Worm (Caenorhabditis elegans) whole organism, young adult: ENCODE results near the gene F23B2.7.
A peak's percentile ranks its signal among the peaks of the same experiment; 100 is the strongest.

Experiments
- B0019.2 ChIP-seq: fragments of 200-800 bp; sonication (Bioruptor generic); conservative IDR thresholded peaks from 2 replicates; pipeline ENCODE4 v1.3.6; 2022; ENCODE audit warnings: missing genetic modification reagents, missing genetic modification characterization, missing compliant biosample characterization
- B0336.3 ChIP-seq: fragments of 200-800 bp; sonication (Bioruptor generic); IDR thresholded peaks from 2 replicates; pipeline ENCODE4 v1.3.6; 2022; ENCODE audit warnings: missing genetic modification characterization, missing compliant biosample characterization
- F22D6.2 ChIP-seq: sonication (generic microtip); optimal IDR thresholded peaks from 2 replicates; lab custom pipeline; 2016; ENCODE audit warnings: mild to moderate bottlenecking, missing genetic modification characterization, missing compliant biosample characterization
- F39B2.1 ChIP-seq: fragments of 200-800 bp; sonication (Bioruptor generic); IDR thresholded peaks from 2 replicates; pipeline ENCODE4 v1.3.6; 2022; ENCODE audit warnings: missing genetic modification reagents, missing genetic modification characterization, missing compliant biosample characterization
- F55B11.4 ChIP-seq: sonication (generic microtip); optimal IDR thresholded peaks from 2 replicates; lab custom pipeline; 2016; ENCODE audit warnings: missing compliant biosample characterization, missing genetic modification characterization, borderline replicate concordance; ENCODE audit not compliant: insufficient read depth
- K12H6.12 ChIP-seq: fragments of 200-800 bp; sonication (Bioruptor generic); optimal IDR thresholded peaks from 2 replicates; lab custom pipeline; 2018; ENCODE audit warnings: mild to moderate bottlenecking, missing genetic modification characterization, missing compliant biosample characterization
- Y53F4B.3 ChIP-seq: fragments of 200-800 bp; sonication (Bioruptor generic); IDR thresholded peaks from 2 replicates; pipeline ENCODE4 v1.3.6; 2022; ENCODE audit warnings: missing genetic modification reagents, missing genetic modification characterization, missing compliant biosample characterization
- Y56A3A.18 ChIP-seq: fragments of 200-800 bp; sonication (Bioruptor generic); IDR thresholded peaks from 2 replicates; pipeline ENCODE4 v1.3.6; 2022; ENCODE audit warnings: missing genetic modification reagents, missing genetic modification characterization, missing compliant biosample characterization
- Y95B8A.8 ChIP-seq: fragments of 200-800 bp; sonication (Bioruptor generic); IDR thresholded peaks from 2 replicates; pipeline ENCODE4 v1.3.6; 2022; ENCODE audit warnings: missing genetic modification reagents, missing genetic modification characterization, missing compliant biosample characterization
- atf-7 ChIP-seq: sonication (generic microtip); optimal IDR thresholded peaks from 2 replicates; lab custom pipeline; 2017; ENCODE audit warnings: mild to moderate bottlenecking, missing genetic modification characterization, missing compliant biosample characterization
- attf-5 ChIP-seq: fragments of 200-800 bp; sonication (Bioruptor generic); optimal IDR thresholded peaks from 2 replicates; lab custom pipeline; 2018; ENCODE audit warnings: mild to moderate bottlenecking, missing genetic modification characterization, missing compliant biosample characterization
- bed-2 ChIP-seq: fragments of 200-800 bp; sonication (Bioruptor generic); IDR thresholded peaks from 2 replicates; pipeline ENCODE4 v1.3.6; 2022; ENCODE audit warnings: missing genetic modification reagents, missing genetic modification characterization, missing compliant biosample characterization
- cebp-1 ChIP-seq, 2 experiments: fragments of 200-800 bp in 1 of 2; sonication (Bioruptor generic) in 1 of 2; sonication (generic microtip) in 1 of 2; IDR thresholded peaks in 1 of 2; optimal IDR thresholded peaks in 1 of 2; 2 replicates each; pipeline versions ENCODE4 v1.3.6 to Lab custom; 2017 to 2022; ENCODE audit warnings: missing compliant biosample characterization in 2 of 2, missing genetic modification characterization in 2 of 2, mild to moderate bottlenecking in 1 of 2, missing genetic modification reagents in 1 of 2, moderate library complexity in 1 of 2
- cebp-2 ChIP-seq: fragments of 200-800 bp; sonication (Bioruptor generic); IDR thresholded peaks from 2 replicates; pipeline ENCODE4 v1.3.6; 2022; ENCODE audit warnings: missing genetic modification characterization, missing compliant biosample characterization
- ceh-27 ChIP-seq: fragments of 200-800 bp; sonication (Bioruptor generic); optimal IDR thresholded peaks from 2 replicates; lab custom pipeline; 2018; ENCODE audit warnings: mild to moderate bottlenecking, missing genetic modification characterization, moderate library complexity, missing compliant biosample characterization
- ceh-58 ChIP-seq: fragments of 200-800 bp; sonication (Bioruptor generic); IDR thresholded peaks from 2 replicates; pipeline ENCODE4 v1.3.6; 2022; ENCODE audit warnings: missing genetic modification characterization, missing compliant biosample characterization
- dpff-1 ChIP-seq: sonication (generic microtip); optimal IDR thresholded peaks from 2 replicates; lab custom pipeline; 2017; ENCODE audit warnings: mild to moderate bottlenecking, missing genetic modification characterization, missing compliant biosample characterization
- ekl-4 ChIP-seq: fragments of 200-800 bp; sonication (Bioruptor generic); IDR thresholded peaks from 2 replicates; pipeline ENCODE4 v1.3.6; 2022; ENCODE audit warnings: missing genetic modification reagents, missing genetic modification characterization, missing compliant biosample characterization
- ets-4 ChIP-seq: fragments of 200-800 bp; sonication (Bioruptor generic); optimal IDR thresholded peaks from 2 replicates; lab custom pipeline; 2018; ENCODE audit warnings: mild to moderate bottlenecking, missing genetic modification characterization, missing compliant biosample characterization
- hlh-12 ChIP-seq: sonication (generic microtip); optimal IDR thresholded peaks from 2 replicates; lab custom pipeline; 2016; ENCODE audit warnings: missing genetic modification characterization, missing compliant biosample characterization
- hlh-26 ChIP-seq: fragments of 200-800 bp; sonication (Bioruptor generic); conservative IDR thresholded peaks from 2 replicates; pipeline ENCODE4 v1.3.6; 2022; ENCODE audit warnings: missing genetic modification reagents, missing genetic modification characterization, missing compliant biosample characterization
- let-526 ChIP-seq: fragments of 200-800 bp; sonication (Bioruptor generic); IDR thresholded peaks from 2 replicates; pipeline ENCODE4 v1.3.6; 2022; ENCODE audit warnings: missing genetic modification reagents, missing genetic modification characterization, missing compliant biosample characterization
- let-607 ChIP-seq, 2 experiments: fragments of 200-800 bp in 1 of 2; sonication (Bioruptor generic) in 1 of 2; sonication (generic microtip) in 1 of 2; optimal IDR thresholded peaks; 2 replicates each; lab custom pipeline; 2016 to 2018; ENCODE audit warnings: mild to moderate bottlenecking in 2 of 2, missing compliant biosample characterization in 2 of 2, missing genetic modification characterization in 2 of 2, moderate library complexity in 2 of 2, missing genotype in 1 of 2
- lin-54 ChIP-seq: fragments of 200-800 bp; sonication (Bioruptor generic); optimal IDR thresholded peaks from 2 replicates; lab custom pipeline; 2018; ENCODE audit warnings: mild to moderate bottlenecking, missing genetic modification characterization, missing compliant biosample characterization
- lsl-1 ChIP-seq: fragments of 200-800 bp; sonication (Bioruptor generic); optimal IDR thresholded peaks from 2 replicates; lab custom pipeline; 2018; ENCODE audit warnings: mild to moderate bottlenecking, missing genetic modification characterization, moderate library complexity, missing compliant biosample characterization
- lsy-27 ChIP-seq: sonication (generic microtip); optimal IDR thresholded peaks from 2 replicates; lab custom pipeline; 2017; ENCODE audit warnings: missing genetic modification characterization, mild to moderate bottlenecking, missing compliant biosample characterization, antibody characterized with exemption, missing genotype, borderline replicate concordance; ENCODE audit not compliant: insufficient read depth
- nfyb-1 ChIP-seq: fragments of 200-800 bp; sonication (Bioruptor generic); IDR thresholded peaks from 2 replicates; pipeline ENCODE4 v1.3.6; 2022; ENCODE audit warnings: missing genetic modification reagents, missing genetic modification characterization, missing compliant biosample characterization
- nhr-27 ChIP-seq: fragments of 200-800 bp; sonication (Bioruptor generic); optimal IDR thresholded peaks from 2 replicates; lab custom pipeline; 2018; ENCODE audit warnings: mild to moderate bottlenecking, missing genetic modification characterization, moderate library complexity, missing compliant biosample characterization
- nhr-80 ChIP-seq: sonication (generic microtip); optimal IDR thresholded peaks from 2 replicates; lab custom pipeline; 2016; ENCODE audit warnings: missing genetic modification characterization, missing compliant biosample characterization
- rec-8 ChIP-seq, 2 experiments: sonication (generic microtip); optimal IDR thresholded peaks; 2 replicates each; lab custom pipeline; 2016; ENCODE audit warnings: mild to moderate bottlenecking in 2 of 2, missing genetic modification characterization in 2 of 2, missing genetic modification reagents in 2 of 2, missing genotype in 2 of 2, missing biosample characterization in 1 of 2, missing compliant biosample characterization in 1 of 2, moderate library complexity in 1 of 2
- repo-1 ChIP-seq: sonication (generic microtip); optimal IDR thresholded peaks from 2 replicates; lab custom pipeline; 2017; ENCODE audit warnings: mild to moderate bottlenecking, missing genetic modification characterization, missing compliant biosample characterization
- sdz-38 ChIP-seq: sonication (generic microtip); optimal IDR thresholded peaks from 2 replicates; lab custom pipeline; 2016; ENCODE audit warnings: missing genotype, missing genetic modification characterization, missing compliant biosample characterization
- snpc-3.4 ChIP-seq: sonication (generic microtip); optimal IDR thresholded peaks from 2 replicates; lab custom pipeline; 2017; ENCODE audit warnings: missing genetic modification characterization, mild to moderate bottlenecking, missing compliant biosample characterization, antibody characterized with exemption, moderate library complexity, missing genotype, missing genetic modification reagents
- ztf-28 ChIP-seq: fragments of 200-800 bp; sonication (Bioruptor generic); IDR thresholded peaks from 2 replicates; pipeline ENCODE4 v1.3.6; 2022; ENCODE audit warnings: missing genetic modification reagents, missing genetic modification characterization, missing compliant biosample characterization

The F23B2.7 gene

DNA sequence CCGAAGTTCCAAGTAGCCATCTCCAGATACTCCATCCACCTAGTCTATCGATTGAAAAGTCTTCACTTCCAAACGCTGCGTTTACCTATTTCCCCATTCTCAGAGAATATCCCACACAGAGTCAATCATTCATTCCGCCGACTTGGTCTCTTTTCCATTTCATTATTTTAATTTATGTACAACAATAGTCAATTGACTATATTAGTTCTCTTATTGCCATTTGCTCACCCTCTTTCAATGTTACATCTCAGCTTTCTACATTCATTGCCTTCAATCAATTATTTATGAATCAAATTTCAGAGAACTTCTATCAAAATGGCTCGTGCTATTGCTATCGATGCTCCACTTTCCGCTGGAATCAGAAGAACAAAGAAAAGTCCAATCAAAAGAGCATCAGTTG, 41.6 kb upstream of the F23B2.7 start, which contains the start of gene aly-1 (continued):
- TF ChIP-seq ceh-58 (no peak), attf-5 (no peak), Y56A3A.18 (GFP tag; lab: Robert Waterston, UW) (no peak), B0336.3 (GFP tag; lab: Robert Waterston, UW) (no peak)

DNA sequence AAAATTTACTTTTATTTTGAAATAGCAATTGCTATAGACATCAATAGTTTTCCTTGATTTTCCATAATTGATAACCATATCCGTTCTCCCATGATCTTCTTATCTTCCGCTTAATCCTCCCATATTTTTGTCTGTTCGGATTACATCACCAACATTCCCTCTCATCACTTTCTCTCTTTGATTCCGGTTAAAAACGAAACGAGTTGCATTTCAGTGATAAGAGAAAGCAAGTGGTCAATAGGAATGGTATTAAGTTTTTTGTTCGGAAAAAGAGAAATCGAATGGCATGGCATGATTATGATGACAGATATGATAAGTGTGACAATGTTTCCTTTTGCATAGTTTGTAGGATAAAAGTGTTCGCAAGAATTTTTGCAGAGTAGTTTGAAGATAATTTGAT, 38.3 kb upstream of the F23B2.7 start:
- TF ChIP-seq ets-4 (GFP tag; lab: Kevin White, UChicago), result peak; percentile 46
- TF ChIP-seq ztf-28 (GFP tag; lab: Robert Waterston, UW), result no peak
- peak; percentile 85 for TF ChIP-seq nhr-80 (tag; lab: Kevin White, UChicago)

DNA sequence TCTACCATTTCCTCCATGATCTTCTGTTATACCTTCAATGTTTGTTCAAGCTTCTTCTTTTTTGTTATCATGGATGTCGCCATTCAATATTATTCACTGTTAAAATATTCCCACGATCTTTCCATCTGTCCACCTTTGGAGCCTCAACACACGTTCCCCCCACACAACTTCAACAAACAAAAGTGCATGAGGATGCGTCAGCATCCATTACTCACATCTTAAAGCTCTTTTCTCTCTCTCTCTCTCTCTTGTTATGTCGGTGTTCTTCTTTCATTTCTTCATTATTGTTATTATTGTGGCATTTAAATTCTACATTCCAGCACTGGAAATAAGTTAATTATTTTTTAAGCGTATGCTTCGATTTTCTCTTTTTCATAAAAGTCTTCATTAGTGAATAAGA, 36.2 kb upstream of the F23B2.7 start:
- TF ChIP-seq rec-8 (tag; optimal IDR thresholded peaks at IDR 0.05; lab: Kevin White, UChicago), result no peak
- no peak for TF ChIP-seq bed-2
- no peak for TF ChIP-seq F55B11.4 (tag; lab: Kevin White, UChicago)
- no peak for TF ChIP-seq cebp-1 (GFP tag; IDR thresholded peaks at IDR 0.05; lab: Robert Waterston, UW)
- no peak for TF ChIP-seq cebp-1 (tag; optimal IDR thresholded peaks at IDR 0.05; lab: Kevin White, UChicago)
- no peak for TF ChIP-seq snpc-3.4
- no peak for TF ChIP-seq hlh-26
- TF ChIP-seq ets-4 (GFP tag; lab: Kevin White, UChicago), result no peak
- no peak for TF ChIP-seq ekl-4 (GFP tag; lab: Robert Waterston, UW)
- TF ChIP-seq lsl-1 (GFP tag; lab: Kevin White, UChicago), result no peak
- TF ChIP-seq K12H6.12 (tag; lab: Kevin White, UChicago), result no peak
- TF ChIP-seq repo-1 (tag; lab: Kevin White, UChicago), result no peak
- no peak for TF ChIP-seq lsy-27 (tag; lab: Kevin White, UChicago)
- TF ChIP-seq nfyb-1 (GFP tag; lab: Robert Waterston, UW), result no peak
- TF ChIP-seq Y95B8A.8 (GFP tag; lab: Robert Waterston, UW), result no peak
- no peak for TF ChIP-seq nhr-27 (tag; lab: Kevin White, UChicago)
- TF ChIP-seq atf-7 (tag; lab: Kevin White, UChicago), result no peak
- TF ChIP-seq B0019.2, result no peak
- TF ChIP-seq, all 124 proteins: peak for 0

- TF ChIP-seq sdz-38 (tag; lab: Kevin White, UChicago) (no peak), nhr-80 (tag; lab: Kevin White, UChicago) (peak; percentile 71)
Measured at ce11 chrIV:9116452-9116851, 33.8 kb upstream of the F23B2.7 start.

DNA sequence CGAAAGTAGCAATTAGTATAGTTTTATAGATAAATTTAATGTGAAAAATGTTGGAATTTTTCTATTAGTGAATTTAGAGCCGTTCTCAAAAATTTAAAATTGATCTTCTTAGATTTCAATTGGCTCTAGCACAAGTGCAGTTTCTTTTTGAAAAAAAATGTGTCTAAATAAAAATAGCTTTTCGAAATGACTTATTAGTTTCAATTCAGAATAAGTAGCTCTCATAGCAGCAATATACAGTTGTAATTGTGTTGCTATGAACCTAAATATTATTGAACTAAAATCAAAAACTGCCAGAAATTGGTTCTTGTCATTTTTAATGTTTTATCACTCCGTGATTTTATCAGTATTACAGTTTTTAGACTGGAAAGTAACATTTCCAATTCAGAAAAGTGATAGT, 32.6 kb upstream of the F23B2.7 start:
- no peak for TF ChIP-seq Y53F4B.3 (GFP tag; lab: Robert Waterston, UW)
- TF ChIP-seq F22D6.2 (tag; lab: Kevin White, UChicago), result no peak
- no peak for TF ChIP-seq dpff-1 (tag; lab: Kevin White, UChicago)
- TF ChIP-seq hlh-12 (tag; lab: Kevin White, UChicago), result no peak

- TF ChIP-seq ceh-27 (GFP tag; lab: Kevin White, UChicago), result no peak
- no peak for TF ChIP-seq lin-54
- peak; percentile 12; the same call in 1 of the 2 replicates for TF ChIP-seq let-526
- TF ChIP-seq let-607 (tag; optimal IDR thresholded peaks at IDR 0.05; lab: Kevin White, UChicago), result peak; percentile 41 to 86
- TF ChIP-seq cebp-2 (GFP tag; lab: Robert Waterston, UW), result 0 out of 2 replicates have a peak, but pooled peaks have one; percentile 69
- TF ChIP-seq attf-5, result peak; percentile 25
- TF ChIP-seq F39B2.1, result no peak
- TF ChIP-seq nhr-80 (tag; lab: Kevin White, UChicago), result peak; percentile 85
Measured at ce11 chrIV:9118348-9118747, 31.9 kb upstream of the F23B2.7 start.
